Worm (Caenorhabditis elegans) whole organism, midembryonic: ENCODE measurements around the gene F55B11.7.

Experiments
- cog-1 ChIP-seq: sonication (generic microtip); optimal IDR thresholded peaks from 2 replicates; lab custom pipeline; 2016; ENCODE audit warnings: missing genetic modification characterization, missing compliant biosample characterization
- flt-1 ChIP-seq: fragments of 200-800 bp; sonication (Bioruptor generic); IDR thresholded peaks from 2 replicates; pipeline ENCODE4 v1.3.6; 2022; ENCODE audit warnings: missing genetic modification characterization, missing compliant biosample characterization
- klf-2 ChIP-seq: fragments of 200-800 bp; sonication (Bioruptor generic); conservative IDR thresholded peaks from 2 replicates; pipeline ENCODE4 v1.3.6; 2022; ENCODE audit warnings: missing genetic modification reagents, missing genetic modification characterization, missing compliant biosample characterization
- ref-1 ChIP-seq: fragments of 200-800 bp; sonication (Bioruptor generic); conservative IDR thresholded peaks from 2 replicates; pipeline ENCODE4 v1.3.6; 2022; ENCODE audit warnings: missing genetic modification reagents, missing genetic modification characterization, missing compliant biosample characterization

DNA sequence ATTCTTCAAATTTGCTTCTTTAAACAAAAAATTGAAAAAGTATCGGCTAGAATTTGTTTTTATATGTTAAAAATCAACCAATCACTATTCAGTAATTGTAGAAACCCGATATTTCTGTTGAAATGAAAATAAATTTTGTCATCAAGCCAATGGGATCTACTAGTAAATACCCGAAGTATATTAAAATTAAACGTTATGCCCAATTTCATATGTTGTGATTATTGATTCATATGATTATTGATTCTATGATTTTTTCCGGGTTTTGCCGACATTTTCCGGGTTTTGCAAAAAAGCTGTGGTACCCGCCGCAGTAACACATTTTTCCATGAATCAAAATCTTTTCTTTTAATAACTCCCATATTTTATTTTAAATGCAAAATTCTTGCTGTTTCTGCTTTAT is 26.3 kb downstream of the F55B11.7 start:
- TF ChIP-seq flt-1 (GFP tag; lab: Robert Waterston, UW) (no peak), cog-1 (tag; lab: Kevin White, UChicago) (no peak), ref-1 (no peak), klf-2 (no peak)
